Worm (Caenorhabditis elegans): ENCODE data around the gene W09G10.9.

- TF ChIP-seq dao-5 (tag; optimal IDR thresholded peaks at IDR 0.05) (no peak), W03F9.2 (tag; optimal IDR thresholded peaks at IDR 0.05) (no peak)
Observed at ce11 chrII:3512240-3512639, 9.4 kb upstream of the W09G10.9 start, which contains the start of gene Y49F6B.19.
